Worm (Caenorhabditis elegans): ENCODE data around the gene neg-1.

neg-1 gene

DNA sequence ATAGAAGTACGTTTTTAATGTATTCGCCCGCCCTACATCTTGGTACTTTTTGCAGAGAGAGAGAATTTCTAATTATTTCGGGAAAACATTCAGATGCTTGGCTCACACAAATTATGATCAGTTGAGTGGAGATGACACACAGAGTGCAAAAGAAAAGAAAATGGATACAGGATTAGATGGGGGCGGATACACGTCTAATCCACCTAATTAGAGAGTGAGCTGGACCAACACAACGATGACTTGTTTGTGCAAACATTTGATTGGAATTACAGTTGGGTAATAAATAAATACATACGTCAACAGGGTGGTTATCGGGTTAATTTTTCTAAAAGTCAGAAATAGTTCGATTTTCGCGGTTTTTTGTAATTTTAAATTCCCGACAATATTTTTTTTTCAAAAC is 15.5 kb downstream of the neg-1 start:
- TF ChIP-seq nhr-12 (tag; optimal IDR thresholded peaks at IDR 0.05) (no peak), ztf-11 (tag; optimal IDR thresholded peaks at IDR 0.05) (no peak), pqm-1 (tag; optimal IDR thresholded peaks at IDR 0.05) (no peak), elt-3 (tag; optimal IDR thresholded peaks at IDR 0.05) (no peak), ztf-4 (tag; optimal IDR thresholded peaks at IDR 0.05) (no peak), skn-1 (tag; optimal IDR thresholded peaks at IDR 0.05) (no peak), lin-15B (tag; optimal IDR thresholded peaks at IDR 0.05) (no peak), lin-39 (tag; optimal IDR thresholded peaks at IDR 0.05) (no peak), nhr-23 (tag; optimal IDR thresholded peaks at IDR 0.05) (no peak), nhr-25 (tag; optimal IDR thresholded peaks at IDR 0.05) (no peak), elt-2 (tag; optimal IDR thresholded peaks at IDR 0.05) (no peak), fkh-2 (tag; optimal IDR thresholded peaks at IDR 0.05) (no peak), pha-4 (tag; optimal IDR thresholded peaks at IDR 0.05) (no peak), egl-5 (tag; optimal IDR thresholded peaks at IDR 0.05) (no peak), ceh-28 (tag; optimal IDR thresholded peaks at IDR 0.05) (no peak)

DNA sequence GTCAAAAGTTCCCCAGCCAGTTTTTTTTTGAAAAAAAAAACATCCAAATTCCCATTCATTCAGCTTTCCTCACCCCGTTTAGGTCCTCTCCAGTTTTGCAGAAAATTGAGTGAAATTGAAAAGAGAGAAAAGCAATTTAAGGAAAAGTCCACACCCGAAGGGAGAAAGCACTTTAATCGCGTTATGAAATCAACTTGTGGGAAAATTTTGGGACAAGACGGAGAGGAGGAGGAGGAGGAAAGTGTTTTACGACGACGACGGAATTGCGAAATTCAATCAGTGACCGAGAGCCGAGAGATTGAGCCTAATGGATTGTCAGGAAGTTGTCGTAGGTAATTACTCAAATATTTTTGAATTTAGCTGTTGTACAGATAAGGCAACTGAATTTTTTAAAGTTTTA is 17.3 kb downstream of the neg-1 start:
- TF ChIP-seq lsy-12 (tag; optimal IDR thresholded peaks at IDR 0.05) (no peak), zag-1 (tag; optimal IDR thresholded peaks at IDR 0.05) (no peak), skn-1 (tag; optimal IDR thresholded peaks at IDR 0.05) (no peak), nhr-28 (tag; optimal IDR thresholded peaks at IDR 0.05) (no peak), nhr-25 (tag; optimal IDR thresholded peaks at IDR 0.05) (no peak)

DNA sequence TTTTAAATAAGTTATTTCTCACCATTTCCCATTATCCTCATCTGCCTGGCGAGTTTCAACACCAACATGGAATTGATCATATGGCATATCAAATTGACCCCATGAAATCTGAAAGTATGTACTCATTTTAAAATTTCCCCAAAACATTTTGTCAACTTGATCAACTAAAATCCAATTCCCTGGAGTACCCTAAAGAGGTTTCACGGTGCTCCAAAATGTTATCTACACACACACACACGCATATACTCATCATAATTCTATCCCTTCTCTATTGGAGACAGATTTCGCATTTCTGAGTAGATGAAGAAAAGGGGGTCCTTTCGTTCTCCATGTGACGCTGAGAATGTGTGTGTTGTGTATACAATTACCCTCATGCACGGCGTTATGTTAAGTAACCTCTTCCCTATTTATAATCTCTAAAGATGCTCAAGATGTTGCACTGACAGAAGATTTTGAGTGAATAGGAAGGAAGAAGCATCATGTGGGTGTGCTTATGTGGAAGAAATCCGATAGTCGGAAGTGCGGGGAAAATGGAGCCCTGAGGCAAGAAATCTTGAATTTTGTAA is 18.5 kb downstream of the neg-1 start:
- TF ChIP-seq pha-4 (tag; optimal IDR thresholded peaks at IDR 0.05) (no peak), unc-39 (tag; optimal IDR thresholded peaks at IDR 0.05) (no peak), nhr-77 (tag; optimal IDR thresholded peaks at IDR 0.05) (no peak), fkh-2 (tag; optimal IDR thresholded peaks at IDR 0.05) (no peak), nhr-25 (tag; optimal IDR thresholded peaks at IDR 0.05) (no peak)

DNA sequence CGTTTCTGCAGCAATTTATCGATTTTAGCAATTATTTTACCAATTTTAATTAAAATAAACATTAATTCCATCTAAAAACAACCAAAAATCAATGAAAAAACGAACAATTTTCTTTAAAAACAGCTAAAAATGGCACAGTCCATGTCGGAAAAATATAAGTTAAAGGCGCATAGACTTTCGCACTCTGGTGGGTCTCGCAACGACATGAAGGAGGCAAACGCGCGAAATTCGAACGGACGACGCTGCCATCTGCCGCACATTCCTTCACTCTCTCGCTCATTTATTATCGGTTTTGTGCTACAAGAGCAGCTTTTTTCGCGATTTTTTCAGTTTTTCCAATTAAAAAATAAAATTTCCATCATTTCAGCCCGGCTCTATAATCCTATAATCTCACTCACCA is 27.9 kb downstream of the neg-1 start, which contains the start of gene mcm-7:
TSS of gene mcm-7 (plus strand) at position 368 of the 400 bp plus-strand sequence.
- TF ChIP-seq ama-1 (optimal IDR thresholded peaks at IDR 0.05) = peak; percentile 32
- no peak for TF ChIP-seq ztf-11 (tag; optimal IDR thresholded peaks at IDR 0.05)
- peak; percentile 74 for TF ChIP-seq hmg-11 (tag; optimal IDR thresholded peaks at IDR 0.05)
- peak; percentile 75 for TF ChIP-seq lin-15B (tag; optimal IDR thresholded peaks at IDR 0.05)
- peak; percentile 1 for TF ChIP-seq snpc-4 (tag; optimal IDR thresholded peaks at IDR 0.05)
- TF ChIP-seq nhr-23 (tag; optimal IDR thresholded peaks at IDR 0.05) = peak; percentile 42
- TF ChIP-seq pqm-1 (tag; optimal IDR thresholded peaks at IDR 0.05) = peak; percentile 21
- peak; percentile 35 for TF ChIP-seq elt-2 (tag; optimal IDR thresholded peaks at IDR 0.05)
- TF ChIP-seq lin-39 (tag; optimal IDR thresholded peaks at IDR 0.05) = peak; percentile 27
- peak; percentile 68 for TF ChIP-seq nhr-25 (tag; optimal IDR thresholded peaks at IDR 0.05)
- TF ChIP-seq unc-39 (tag; optimal IDR thresholded peaks at IDR 0.05) = no peak
- no peak for TF ChIP-seq ceh-9 (tag; optimal IDR thresholded peaks at IDR 0.05)
- TF ChIP-seq nfya-1 (tag; optimal IDR thresholded peaks at IDR 0.05; ENCODE audit: insufficient read depth) = peak; percentile 78

DNA sequence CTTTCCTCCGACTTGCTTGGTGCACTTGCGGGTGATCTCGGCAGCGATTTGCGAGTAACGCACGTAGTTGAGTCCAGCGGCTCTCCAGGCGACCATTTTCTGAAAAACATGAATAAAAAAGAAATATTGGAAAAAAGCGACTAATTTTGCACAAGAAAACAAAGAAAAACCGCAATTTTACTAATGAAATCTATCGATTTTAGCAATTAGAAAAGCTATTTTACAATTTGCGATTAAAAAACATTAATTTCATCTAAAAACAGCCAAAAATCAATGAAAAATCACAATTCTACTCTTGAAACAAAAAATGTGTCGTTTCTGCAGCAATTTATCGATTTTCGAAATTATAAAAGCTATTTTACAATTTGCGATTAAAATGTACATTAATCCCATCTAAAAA is 28.3 kb downstream of the neg-1 start, which contains the start of gene hpo-18:
TSS of gene hpo-18 (minus strand) at position 101 of the 400 bp plus-strand sequence.
- TF ChIP-seq nhr-23 (tag; optimal IDR thresholded peaks at IDR 0.05) = no peak
- no peak for TF ChIP-seq nhr-28 (tag; optimal IDR thresholded peaks at IDR 0.05)
- no peak for TF ChIP-seq fkh-10 (GFP tag; optimal IDR thresholded peaks at IDR 0.05)
- TF ChIP-seq nhr-11 (tag; optimal IDR thresholded peaks at IDR 0.05) = no peak
- no peak for TF ChIP-seq hmg-11 (tag; optimal IDR thresholded peaks at IDR 0.05)
- no peak for TF ChIP-seq elt-1 (tag; optimal IDR thresholded peaks at IDR 0.05)

DNA sequence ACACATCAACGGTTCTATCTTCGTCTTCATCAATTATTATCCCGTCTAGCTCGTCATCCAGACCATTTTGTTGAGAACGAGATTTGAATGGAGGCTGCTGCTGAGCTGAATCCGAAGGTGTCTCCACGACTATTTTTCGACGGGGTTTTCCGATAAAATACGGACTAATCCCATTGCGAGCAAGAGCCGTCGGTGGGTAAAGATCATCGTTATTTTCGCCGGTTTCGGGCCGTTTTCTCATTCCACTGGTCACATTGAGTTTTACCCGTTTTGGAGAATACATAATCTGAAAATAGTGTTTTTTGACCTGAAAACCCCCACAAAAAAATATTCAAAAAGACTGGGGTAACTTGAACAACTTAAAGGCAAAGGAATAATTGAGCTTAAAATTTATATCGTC is 29.0 kb downstream of the neg-1 start, which contains the start of gene figl-1:
TSS of gene figl-1 (minus strand) at position 286 of the 400 bp plus-strand sequence.
- TF ChIP-seq snpc-4 (tag; optimal IDR thresholded peaks at IDR 0.05) (no peak), sea-2 (GFP tag; optimal IDR thresholded peaks at IDR 0.05) (no peak), lin-39 (tag; optimal IDR thresholded peaks at IDR 0.05) (no peak), nfya-1 (tag; optimal IDR thresholded peaks at IDR 0.05; ENCODE audit: insufficient read depth) (no peak), mdl-1 (tag; optimal IDR thresholded peaks at IDR 0.05) (no peak), nhr-237 (tag; optimal IDR thresholded peaks at IDR 0.05) (no peak), daf-12 (tag; optimal IDR thresholded peaks at IDR 0.05) (no peak), nhr-43 (tag; optimal IDR thresholded peaks at IDR 0.05; ENCODE audit: poor library complexity, severe bottlenecking) (peak; percentile 19), unc-62 (GFP tag; optimal IDR thresholded peaks at IDR 0.05) (no peak)
